Fruit fly (Drosophila melanogaster): ENCODE data around the gene CG14968.

DNA sequence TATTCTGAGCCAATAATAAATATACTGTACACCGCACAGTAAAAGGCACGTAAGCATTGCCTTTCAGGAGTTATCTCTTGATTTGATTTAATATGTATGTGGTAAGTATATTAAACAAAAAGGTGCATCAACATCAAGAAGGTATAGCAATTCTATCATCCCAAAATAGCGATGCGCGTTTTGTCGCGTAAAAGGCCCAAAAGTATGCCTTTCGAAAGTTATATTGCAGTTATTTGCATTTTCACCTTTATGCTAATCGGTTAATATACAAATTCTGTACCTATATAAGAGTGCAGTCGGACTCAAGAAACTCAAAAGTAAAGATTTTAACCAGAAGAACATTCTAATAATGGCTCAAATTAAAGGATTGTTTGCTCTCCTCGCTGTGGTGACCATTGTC lies 12.4 kb upstream of the CG14968 start, which contains the start of gene Drsl4:
- no peak for TF ChIP-seq ap (GFP tag; IDR thresholded peaks at IDR 0.05)
- TF ChIP-seq bsh (GFP tag; optimal IDR thresholded peaks at IDR 0.05), result no peak
- TF ChIP-seq usp (GFP tag; optimal IDR thresholded peaks at IDR 0.05), result no peak
- TF ChIP-seq NK7.1 (GFP tag; optimal IDR thresholded peaks at IDR 0.05), result no peak
- no peak for TF ChIP-seq MBD-R2 (GFP tag; IDR thresholded peaks at IDR 0.05)
- TF ChIP-seq CG10274 (GFP tag; optimal IDR thresholded peaks at IDR 0.05), result no peak
- no peak for TF ChIP-seq CoRest (tag; optimal IDR thresholded peaks at IDR 0.05)
- TF ChIP-seq Poxn (GFP tag; IDR thresholded peaks at IDR 0.05), result no peak
- TF ChIP-seq org-1 (GFP tag; optimal IDR thresholded peaks at IDR 0.05), result no peak
- TF ChIP-seq CG3847 (GFP tag; IDR thresholded peaks at IDR 0.05), result no peak
- no peak for TF ChIP-seq fd96Cb (tag; optimal IDR thresholded peaks at IDR 0.05)
- no peak for TF ChIP-seq CG2120 (GFP tag; optimal IDR thresholded peaks at IDR 0.05)
- no peak for TF ChIP-seq Xbp1 (GFP tag; optimal IDR thresholded peaks at IDR 0.05)
- TF ChIP-seq emc (GFP tag; optimal IDR thresholded peaks at IDR 0.05), result no peak

Data from whole organism, embryonic.